Fruit fly (Drosophila melanogaster) whole organism, pupa: Measurements from ENCODE around the gene EMC2A.

Source experiments
- CG10348 ChIP-seq: fragments of 200-800 bp; sonication (Bioruptor generic); IDR thresholded peaks from 2 replicates; pipeline ENCODE4 v1.3.6; 2022; ENCODE audit warnings: missing biosample characterization, missing genetic modification characterization
- CG12605 ChIP-seq: fragments of 200-800 bp; sonication (Bioruptor generic); IDR thresholded peaks from 2 replicates; pipeline ENCODE4 v1.3.6; 2022; ENCODE audit warnings: missing biosample characterization, missing genetic modification characterization
- CG15710 ChIP-seq: fragments of 200-800 bp; sonication (Bioruptor generic); optimal IDR thresholded peaks from 2 replicates; lab custom pipeline; 2018; ENCODE audit warnings: missing biosample characterization, mild to moderate bottlenecking, missing genetic modification characterization, moderate library complexity
- CG32121 ChIP-seq: fragments of 200-800 bp; sonication (Bioruptor generic); IDR thresholded peaks from 2 replicates; pipeline ENCODE4 v1.3.6; 2022; ENCODE audit warnings: missing biosample characterization, missing genetic modification characterization
- CG8159 ChIP-seq: fragments of 200-800 bp; sonication (Bioruptor generic); optimal IDR thresholded peaks from 3 replicates; lab custom pipeline; 2018; ENCODE audit warnings: missing biosample characterization, mild to moderate bottlenecking, missing genetic modification characterization, moderate library complexity
- CG8301 ChIP-seq: fragments of 200-800 bp; sonication (Bioruptor generic); optimal IDR thresholded peaks from 2 replicates; lab custom pipeline; 2018; ENCODE audit warnings: missing biosample characterization, mild to moderate bottlenecking, missing genetic modification characterization
- CG9948 ChIP-seq: fragments of 200-800 bp; sonication (Bioruptor generic); optimal IDR thresholded peaks from 2 replicates; lab custom pipeline; 2018; ENCODE audit warnings: missing biosample characterization, mild to moderate bottlenecking, missing genetic modification characterization, moderate library complexity
- D1 ChIP-seq: fragments of 200-800 bp; sonication (Bioruptor generic); optimal IDR thresholded peaks from 2 replicates; lab custom pipeline; 2018; ENCODE audit warnings: missing biosample characterization, mild to moderate bottlenecking, missing genetic modification characterization, moderate library complexity
- EcR ChIP-seq: fragments of 200-800 bp; sonication (Bioruptor generic); optimal IDR thresholded peaks from 3 replicates; lab custom pipeline; 2019; ENCODE audit warnings: missing biosample characterization, missing genetic modification characterization, mild to moderate bottlenecking, moderate library complexity, missing genetic modification reagents
- Ets98B ChIP-seq: fragments of 200-800 bp; sonication (Bioruptor generic); IDR thresholded peaks from 2 replicates; pipeline ENCODE4 v1.3.6; 2022; ENCODE audit warnings: missing biosample characterization, missing genetic modification characterization
- Pif1B ChIP-seq: fragments of 200-800 bp; sonication (Bioruptor generic); optimal IDR thresholded peaks from 3 replicates; lab custom pipeline; 2016; ENCODE audit warnings: missing biosample characterization, missing genetic modification characterization
- Snoo ChIP-seq: fragments of 200-800 bp; sonication (Bioruptor generic); optimal IDR thresholded peaks from 3 replicates; lab custom pipeline; 2017; ENCODE audit warnings: missing biosample characterization, mild to moderate bottlenecking, missing genetic modification characterization, inconsistent platforms
- gl ChIP-seq: fragments of 200-800 bp; sonication (Bioruptor generic); optimal IDR thresholded peaks from 2 replicates; lab custom pipeline; 2018; ENCODE audit warnings: missing biosample characterization, mild to moderate bottlenecking, missing genetic modification characterization

dm6 chr3R:16974904-16975303, 21.0 kb downstream of the EMC2A start, which contains the start of gene VhaM9.7-d:
- no peak for TF ChIP-seq CG15710 (tag; lab: Kevin White, UChicago)
- TF ChIP-seq D1 (tag; lab: Kevin White, UChicago), result no peak
- no peak for TF ChIP-seq CG8301 (tag; lab: Kevin White, UChicago)
- no peak for TF ChIP-seq CG8159 (tag; lab: Kevin White, UChicago)
- TF ChIP-seq Snoo (tag; lab: Kevin White, UChicago), result no peak
- TF ChIP-seq CG9948 (tag; lab: Kevin White, UChicago), result no peak
- TF ChIP-seq CG12605 (GFP tag; lab: Robert Waterston, UW), result no peak
- no peak for TF ChIP-seq CG10348
- no peak for TF ChIP-seq EcR
- no peak for TF ChIP-seq Pif1B (GFP tag; lab: Kevin White, UChicago)
- TF ChIP-seq Ets98B (GFP tag; lab: Robert Waterston, UW), result no peak
- no peak for TF ChIP-seq CG32121
- no peak for TF ChIP-seq gl (tag; lab: Kevin White, UChicago)
